Worm (Caenorhabditis elegans) whole organism, late embryonic: ENCODE results near the gene ndua-12.
A peak's percentile ranks its signal among the peaks of the same experiment; 100 is the strongest.
"Not testable (repeated sequence)": the region's sequence is repeated elsewhere in the genome, so short reads cannot be mapped to it uniquely, and the experiment has no call there.

Source experiments
- C08G9.2 ChIP-seq: sonication (generic microtip); optimal IDR thresholded peaks from 2 replicates; lab custom pipeline; 2016; ENCODE audit warnings: mild to moderate bottlenecking, missing genetic modification characterization, moderate library complexity, missing compliant biosample characterization
- C38D4.7 ChIP-seq: fragments of 200-800 bp; sonication (Bioruptor generic); optimal IDR thresholded peaks from 2 replicates; lab custom pipeline; 2018; ENCODE audit warnings: mild to moderate bottlenecking, missing genetic modification characterization, moderate library complexity, missing compliant biosample characterization
- F13H6.1 ChIP-seq: sonication (generic microtip); optimal IDR thresholded peaks from 2 replicates; lab custom pipeline; 2016; ENCODE audit warnings: missing genetic modification characterization, missing compliant biosample characterization
- ceh-14 ChIP-seq: sonication (generic microtip); optimal IDR thresholded peaks from 2 replicates; lab custom pipeline; 2016; ENCODE audit warnings: missing genotype, missing genetic modification characterization, missing compliant biosample characterization
- ceh-2 ChIP-seq: sonication (generic microtip); optimal IDR thresholded peaks from 2 replicates; lab custom pipeline; 2016; ENCODE audit warnings: missing genotype, missing genetic modification characterization, missing compliant biosample characterization
- ceh-24 ChIP-seq: sonication (generic microtip); optimal IDR thresholded peaks from 2 replicates; lab custom pipeline; 2016; ENCODE audit warnings: mild to moderate bottlenecking, missing genetic modification characterization, missing compliant biosample characterization
- ceh-31 ChIP-seq: sonication (generic microtip); optimal IDR thresholded peaks from 2 replicates; lab custom pipeline; 2016; ENCODE audit warnings: missing genetic modification characterization, missing compliant biosample characterization
- ceh-34 ChIP-seq: sonication (generic microtip); optimal IDR thresholded peaks from 2 replicates; lab custom pipeline; 2016; ENCODE audit warnings: mild to moderate bottlenecking, missing genetic modification characterization, missing compliant biosample characterization
- ceh-45 ChIP-seq: fragments of 200-800 bp; sonication (Bioruptor generic); IDR thresholded peaks from 2 replicates; pipeline ENCODE4 v1.3.6; 2022; ENCODE audit warnings: missing genetic modification reagents, missing genetic modification characterization, missing compliant biosample characterization
- ceh-6 ChIP-seq: fragments of 200-800 bp; sonication (Bioruptor generic); optimal IDR thresholded peaks from 2 replicates; lab custom pipeline; 2018; ENCODE audit warnings: mild to moderate bottlenecking, missing genetic modification characterization, missing compliant biosample characterization
- ceh-9 ChIP-seq: sonication (generic microtip); optimal IDR thresholded peaks from 2 replicates; lab custom pipeline; 2016; ENCODE audit warnings: mild to moderate bottlenecking, missing genetic modification characterization, inconsistent platforms, missing compliant biosample characterization
- che-1 ChIP-seq: sonication (generic microtip); optimal IDR thresholded peaks from 2 replicates; lab custom pipeline; 2016; ENCODE audit warnings: mild to moderate bottlenecking, missing genetic modification characterization, missing compliant biosample characterization
- dmd-4 ChIP-seq: sonication (generic microtip); optimal IDR thresholded peaks from 2 replicates; lab custom pipeline; 2016; ENCODE audit warnings: borderline replicate concordance, missing genetic modification characterization, missing compliant biosample characterization
- elt-2 ChIP-seq: sonication (generic microtip); optimal IDR thresholded peaks from 2 replicates; lab custom pipeline; 2016; ENCODE audit warnings: missing genetic modification reagents, missing genetic modification characterization, missing compliant biosample characterization
- fax-1 ChIP-seq: sonication (generic microtip); optimal IDR thresholded peaks from 2 replicates; lab custom pipeline; 2016; ENCODE audit warnings: missing genotype, missing genetic modification characterization, missing compliant biosample characterization
- fkh-6 ChIP-seq: sonication (generic microtip); optimal IDR thresholded peaks from 2 replicates; lab custom pipeline; 2016; ENCODE audit warnings: missing genetic modification characterization, missing compliant biosample characterization
- hlh-13 ChIP-seq: fragments of 200-800 bp; sonication (Bioruptor generic); optimal IDR thresholded peaks from 2 replicates; lab custom pipeline; 2018; ENCODE audit warnings: mild to moderate bottlenecking, missing genetic modification characterization, missing compliant biosample characterization
- hlh-30 ChIP-seq: sonication (generic microtip); optimal IDR thresholded peaks from 2 replicates; lab custom pipeline; 2017; ENCODE audit warnings: antibody characterized with exemption, missing genetic modification characterization, missing compliant biosample characterization; ENCODE audit not compliant: insufficient read depth
- hlh-8 ChIP-seq: sonication (generic microtip); optimal IDR thresholded peaks from 2 replicates; lab custom pipeline; 2016; ENCODE audit warnings: missing genotype, missing genetic modification characterization, missing compliant biosample characterization
- pag-3 ChIP-seq: sonication (generic microtip); optimal IDR thresholded peaks from 2 replicates; lab custom pipeline; 2016; ENCODE audit warnings: missing compliant biosample characterization, missing genetic modification characterization, borderline replicate concordance
- pat-9 ChIP-seq: fragments of 200-800 bp; sonication (Bioruptor generic); optimal IDR thresholded peaks from 2 replicates; lab custom pipeline; 2018; ENCODE audit warnings: mild to moderate bottlenecking, missing genetic modification characterization, moderate library complexity, missing compliant biosample characterization
- pax-1 ChIP-seq: fragments of 150-350 bp; optimal IDR thresholded peaks from 2 replicates; lab custom pipeline; 2014; ENCODE audit warnings: missing biosample characterization, missing genetic modification characterization
- pqm-1 ChIP-seq: sonication (generic microtip); optimal IDR thresholded peaks from 2 replicates; lab custom pipeline; 2016; ENCODE audit warnings: missing genetic modification characterization, missing compliant biosample characterization
- rnt-1 ChIP-seq: sonication (generic microtip); optimal IDR thresholded peaks from 2 replicates; lab custom pipeline; 2016; ENCODE audit warnings: missing genetic modification characterization, missing compliant biosample characterization
- sox-2 ChIP-seq: fragments of 200-800 bp; sonication (Bioruptor generic); IDR thresholded peaks from 2 replicates; pipeline ENCODE4 v1.3.6; 2022; ENCODE audit warnings: missing genetic modification reagents, missing genetic modification characterization, missing compliant biosample characterization
- syd-9 ChIP-seq: sonication (generic microtip); optimal IDR thresholded peaks from 2 replicates; lab custom pipeline; 2016; ENCODE audit warnings: mild to moderate bottlenecking, missing genetic modification characterization, moderate library complexity, missing compliant biosample characterization
- tbx-2 ChIP-seq: sonication (generic microtip); optimal IDR thresholded peaks from 2 replicates; lab custom pipeline; 2016; ENCODE audit warnings: missing genetic modification characterization, missing compliant biosample characterization
- tbx-7 ChIP-seq: sonication (generic microtip); optimal IDR thresholded peaks from 2 replicates; lab custom pipeline; 2016; ENCODE audit warnings: missing genotype, missing genetic modification characterization, missing compliant biosample characterization
- ttx-3 ChIP-seq: sonication (generic microtip); optimal IDR thresholded peaks from 2 replicates; lab custom pipeline; 2016; ENCODE audit warnings: missing genetic modification reagents, missing genetic modification characterization, missing compliant biosample characterization
- unc-3 ChIP-seq, 2 experiments: fragments of 200-800 bp in 1 of 2; sonication (Bioruptor generic) in 1 of 2; sonication (generic microtip) in 1 of 2; conservative IDR thresholded peaks in 1 of 2; optimal IDR thresholded peaks in 1 of 2; 2 replicates each; pipeline versions ENCODE4 v1.3.6 to Lab custom; 2016 to 2022; ENCODE audit warnings: missing compliant biosample characterization in 2 of 2, missing genetic modification characterization in 2 of 2, missing genetic modification reagents in 1 of 2
- unc-42 ChIP-seq: sonication (generic microtip); optimal IDR thresholded peaks from 2 replicates; lab custom pipeline; 2016; ENCODE audit warnings: missing genotype, missing genetic modification characterization, missing compliant biosample characterization
- zip-5 ChIP-seq: sonication (generic microtip); optimal IDR thresholded peaks from 2 replicates; lab custom pipeline; 2016; ENCODE audit warnings: missing genetic modification characterization, missing compliant biosample characterization
- ztf-16 ChIP-seq: sonication (generic microtip); optimal IDR thresholded peaks from 2 replicates; lab custom pipeline; 2017; ENCODE audit warnings: missing genetic modification characterization, missing compliant biosample characterization

The ndua-12 gene

ce11 chrIV:2750607-2751006 lies 31.0 kb upstream of the ndua-12 start:
- TF ChIP-seq pax-1 (tag; lab: Kevin White, UChicago) (no peak), F13H6.1 (tag; lab: Kevin White, UChicago) (no peak), tbx-7 (tag; lab: Kevin White, UChicago) (no peak), hlh-13 (GFP tag; lab: Kevin White, UChicago) (no peak), C38D4.7 (no peak), ceh-31 (tag; lab: Kevin White, UChicago) (no peak), dmd-4 (no peak), fkh-6 (no peak), ceh-14 (tag; lab: Kevin White, UChicago) (no peak), zip-5 (no peak), hlh-30 (tag; lab: Kevin White, UChicago) (no peak), ztf-16 (tag; lab: Kevin White, UChicago) (no peak), ceh-2 (tag; lab: Kevin White, UChicago) (no peak), rnt-1 (tag; lab: Kevin White, UChicago) (no peak), pat-9 (no peak), pag-3 (tag; lab: Kevin White, UChicago) (no peak), pqm-1 (tag; lab: Kevin White, UChicago) (no peak)

- TF ChIP-seq elt-2 (tag; lab: Kevin White, UChicago) (peak; percentile 66), ceh-34 (no peak)
- TF ChIP-seq, all 69 proteins: peak for 1
Measured at ce11 chrIV:2748863-2749451, 29.3 kb upstream of the ndua-12 start.

ce11 chrIV:2747385-2748007 lies 27.9 kb upstream of the ndua-12 start:
- TF ChIP-seq sox-2 (GFP tag; lab: Robert Waterston, UW) (no peak), ceh-9 (tag; lab: Kevin White, UChicago) (no peak), fax-1 (tag; lab: Kevin White, UChicago) (no peak), ttx-3 (tag; lab: Kevin White, UChicago) (no peak), hlh-8 (no peak), unc-42 (tag; lab: Kevin White, UChicago) (peak; percentile 3)

- TF ChIP-seq pat-9, result no peak
- no peak for TF ChIP-seq tbx-2 (tag; lab: Kevin White, UChicago)
- TF ChIP-seq ceh-6 (GFP tag; lab: Kevin White, UChicago), result no peak
- no peak for TF ChIP-seq syd-9 (tag; lab: Kevin White, UChicago)
- TF ChIP-seq ceh-34, result no peak
- TF ChIP-seq C08G9.2 (tag; lab: Kevin White, UChicago), result no peak
- TF ChIP-seq zip-5, result no peak
- no peak for TF ChIP-seq che-1 (tag; lab: Kevin White, UChicago)
- TF ChIP-seq ceh-24 (tag; lab: Kevin White, UChicago), result no peak
- TF ChIP-seq, all 69 proteins: peak for 0
Measured at ce11 chrIV:2742470-2743044, 22.9 kb upstream of the ndua-12 start, which contains the start of gene nhr-277. Gene nhr-277, plus strand, starts transcription at chrIV:2742994.

ce11 chrIV:2740035-2740434 lies 20.4 kb upstream of the ndua-12 start:
- peak; percentile 45 for TF ChIP-seq che-1 (tag; lab: Kevin White, UChicago)
- TF ChIP-seq ceh-45 (GFP tag; lab: Robert Waterston, UW), result peak; percentile 84
- TF ChIP-seq ceh-34, result peak; percentile 4
- TF ChIP-seq unc-3 (GFP tag; conservative IDR thresholded peaks at IDR 0.05; lab: Robert Waterston, UW), result peak; percentile 82
- TF ChIP-seq unc-3 (tag; optimal IDR thresholded peaks at IDR 0.05; lab: Kevin White, UChicago), result not testable (repeated sequence)
- peak; percentile 71 for TF ChIP-seq sox-2 (GFP tag; lab: Robert Waterston, UW)
